In the genomic region with DNA sequence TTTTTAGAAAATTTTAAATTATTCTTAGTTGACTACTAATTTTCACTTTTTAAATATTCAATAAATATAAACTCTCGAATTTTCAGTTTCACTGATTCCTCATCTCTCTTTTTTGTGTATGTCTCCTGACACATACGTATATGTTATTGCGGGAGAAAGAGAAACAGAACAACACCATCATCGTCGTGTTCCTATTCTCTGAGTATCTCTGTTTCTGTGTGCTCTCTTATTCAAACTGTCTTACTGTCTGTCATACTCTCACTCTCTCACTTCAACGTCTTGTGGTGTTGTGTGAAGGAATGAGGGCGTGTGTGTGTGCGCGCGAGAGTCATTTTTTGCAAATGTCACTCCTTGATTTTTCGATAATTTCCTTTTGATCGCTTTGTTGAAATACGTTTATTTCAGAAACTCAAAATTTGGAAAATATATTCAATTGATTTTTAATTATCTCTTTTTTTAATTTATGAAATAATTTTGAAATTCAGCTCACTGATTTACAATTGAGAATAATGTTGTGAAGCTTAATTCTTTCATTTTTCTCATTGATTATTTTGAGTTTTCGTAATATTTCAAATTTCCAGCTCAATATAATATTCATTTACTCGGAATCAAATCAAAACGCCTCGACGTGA, we compare ENCODE assay signal across 7 worm cellular contexts.
A peak's percentile ranks its signal among the peaks of the same experiment; 100 is the strongest.
TF ChIP-seq lines count a peak whose summit lies in the region.

A gene (plus strand): TSS at position 582 of the 632 bp plus-strand sequence.

TF ChIP-seq in whole organism, L1 larva, 84 proteins besides CTCF, POLR2A, EP300 and RAD21 (continued from another document and continues in another):
- TF ChIP-seq lir-3 (tag; optimal IDR thresholded peaks at IDR 0.05; lab: Kevin White, UChicago; ENCODE audit: poor library complexity) = peak; percentile 49
- no peak for TF ChIP-seq Y116A8C.19 (tag; optimal IDR thresholded peaks at IDR 0.05; lab: Kevin White, UChicago; ENCODE audit: borderline replicate concordance)
- peak; percentile 66 to 74 for TF ChIP-seq efl-1 (optimal IDR thresholded peaks at IDR 0.05; lab: Kevin White, UChicago)
- TF ChIP-seq efl-1 (GFP tag; optimal IDR thresholded peaks at IDR 0.05 in 1 of 2; lab: Kevin White, UChicago) = peak; percentile 53 to 90
- peak; percentile 42 for TF ChIP-seq tbx-2 (tag; optimal IDR thresholded peaks at IDR 0.05; lab: Kevin White, UChicago)
- TF ChIP-seq alr-1 (tag; optimal IDR thresholded peaks at IDR 0.05; lab: Kevin White, UChicago; ENCODE audit: borderline replicate concordance) = no peak
- TF ChIP-seq F16B12.6 (tag; optimal IDR thresholded peaks at IDR 0.05; lab: Kevin White, UChicago) = no peak
- no peak for TF ChIP-seq hlh-17 (GFP tag; optimal IDR thresholded peaks at IDR 0.05; lab: Kevin White, UChicago; ENCODE audit: borderline replicate concordance)
- peak; percentile 86 for TF ChIP-seq blmp-1 (tag; optimal IDR thresholded peaks at IDR 0.05; lab: Kevin White, UChicago)
- no peak for TF ChIP-seq lin-15B (tag; optimal IDR thresholded peaks at IDR 0.05; lab: Kevin White, UChicago)
- TF ChIP-seq unc-130 (tag; optimal IDR thresholded peaks at IDR 0.05; lab: Kevin White, UChicago) = no peak
- TF ChIP-seq ama-1 (optimal IDR thresholded peaks at IDR 0.05; lab: Kevin White, UChicago) = no peak
- peak; percentile 58 for TF ChIP-seq swsn-7 (tag; optimal IDR thresholded peaks at IDR 0.05; lab: Kevin White, UChicago)
- no peak for TF ChIP-seq ceh-63 (GFP tag; optimal IDR thresholded peaks at IDR 0.05; lab: Kevin White, UChicago)
- TF ChIP-seq C34B4.2 (tag; optimal IDR thresholded peaks at IDR 0.05; lab: Kevin White, UChicago) = no peak
- no peak for TF ChIP-seq ceh-88 (GFP tag; IDR thresholded peaks at IDR 0.05; lab: Robert Waterston, UW)
- peak; percentile 65 for TF ChIP-seq rnt-1 (tag; optimal IDR thresholded peaks at IDR 0.05; lab: Kevin White, UChicago)

TF ChIP-seq in whole organism, L2 larva, 48 proteins besides CTCF, POLR2A, EP300 and RAD21 (continued from another document and continues in another):
- TF ChIP-seq peb-1 (tag; optimal IDR thresholded peaks at IDR 0.05; lab: Kevin White, UChicago) (no peak), lin-13 (GFP tag; optimal IDR thresholded peaks at IDR 0.05; lab: Kevin White, UChicago) (peak; percentile 57), ztf-1 (GFP tag; conservative IDR thresholded peaks at IDR 0.05; lab: Robert Waterston, UW) (no peak), C34F6.9 (tag; optimal IDR thresholded peaks at IDR 0.05; lab: Kevin White, UChicago) (peak; percentile 90), nhr-237 (tag; optimal IDR thresholded peaks at IDR 0.05; lab: Kevin White, UChicago) (no peak), fos-1 (tag; optimal IDR thresholded peaks at IDR 0.05; lab: Kevin White, UChicago) (peak; percentile 90), sem-4 (tag; optimal IDR thresholded peaks at IDR 0.05; lab: Kevin White, UChicago) (peak; percentile 44), nhr-12 (tag; optimal IDR thresholded peaks at IDR 0.05; lab: Kevin White, UChicago) (no peak), nhr-23 (tag; optimal IDR thresholded peaks at IDR 0.05; lab: Kevin White, UChicago) (no peak), R02D3.7 (tag; optimal IDR thresholded peaks at IDR 0.05; lab: Kevin White, UChicago) (no peak), zag-1 (tag; optimal IDR thresholded peaks at IDR 0.05; lab: Kevin White, UChicago) (no peak), lsy-2 (tag; optimal IDR thresholded peaks at IDR 0.05; lab: Kevin White, UChicago) (peak in 1 of 2 experiments; percentile 78), crh-2 (tag; optimal IDR thresholded peaks at IDR 0.05; lab: Kevin White, UChicago) (peak; percentile 84), Y55F3AM.14 (GFP tag; optimal IDR thresholded peaks at IDR 0.05; lab: Kevin White, UChicago) (no peak), elt-3 (tag; optimal IDR thresholded peaks at IDR 0.05; lab: Kevin White, UChicago) (no peak), ztf-4 (tag; optimal IDR thresholded peaks at IDR 0.05; lab: Kevin White, UChicago) (no peak), nhr-129 (tag; optimal IDR thresholded peaks at IDR 0.05; lab: Kevin White, UChicago) (peak; percentile 89), mbf-1 (tag; optimal IDR thresholded peaks at IDR 0.05; lab: Kevin White, UChicago) (no peak)

TF ChIP-seq in whole organism, L3 larva, 47 proteins besides CTCF, POLR2A, EP300 and RAD21 (continued from another document and continues in another):
- TF ChIP-seq nhr-76 (tag; optimal IDR thresholded peaks at IDR 0.05; lab: Kevin White, UChicago) (no peak), snpc-4 (tag; optimal IDR thresholded peaks at IDR 0.05; lab: Kevin White, UChicago) (peak; percentile 56), fos-1 (tag; optimal IDR thresholded peaks at IDR 0.05; lab: Kevin White, UChicago) (no peak), ztf-4 (tag; optimal IDR thresholded peaks at IDR 0.05; lab: Kevin White, UChicago) (peak; percentile 1), aly-2 (tag; optimal IDR thresholded peaks at IDR 0.05; lab: Kevin White, UChicago) (no peak), nhr-43 (tag; optimal IDR thresholded peaks at IDR 0.05; lab: Kevin White, UChicago; ENCODE audit: poor library complexity, severe bottlenecking) (peak; percentile 42), nhr-23 (tag; optimal IDR thresholded peaks at IDR 0.05; lab: Kevin White, UChicago) (peak; percentile 79), daf-12 (tag; optimal IDR thresholded peaks at IDR 0.05; lab: Kevin White, UChicago) (no peak), ceh-9 (tag; optimal IDR thresholded peaks at IDR 0.05; lab: Kevin White, UChicago) (no peak), lsy-12 (tag; optimal IDR thresholded peaks at IDR 0.05; lab: Kevin White, UChicago) (no peak), nhr-25 (tag; optimal IDR thresholded peaks at IDR 0.05; lab: Kevin White, UChicago) (peak; percentile 75), nhr-237 (tag; optimal IDR thresholded peaks at IDR 0.05; lab: Kevin White, UChicago) (no peak), hmg-11 (tag; optimal IDR thresholded peaks at IDR 0.05; lab: Kevin White, UChicago) (peak; percentile 88), fkh-2 (tag; optimal IDR thresholded peaks at IDR 0.05; lab: Kevin White, UChicago) (no peak), mdl-1 (tag; optimal IDR thresholded peaks at IDR 0.05; lab: Kevin White, UChicago) (no peak), ZK546.5 (tag; optimal IDR thresholded peaks at IDR 0.05; lab: Kevin White, UChicago) (no peak), nhr-11 (tag; optimal IDR thresholded peaks at IDR 0.05; lab: Kevin White, UChicago) (peak; percentile 16), unc-39 (tag; optimal IDR thresholded peaks at IDR 0.05; lab: Kevin White, UChicago) (no peak), mml-1 (tag; optimal IDR thresholded peaks at IDR 0.05; lab: Kevin White, UChicago) (no peak)

TF ChIP-seq in whole organism, L4 larva, 104 proteins besides CTCF, POLR2A, EP300 and RAD21 (continued from another document and continues in another):
- TF ChIP-seq mdl-1 (tag; optimal IDR thresholded peaks at IDR 0.05; lab: Kevin White, UChicago) (peak; percentile 9 to 83), ztf-7 (tag; optimal IDR thresholded peaks at IDR 0.05; lab: Kevin White, UChicago) (peak; percentile 15), lsy-2 (tag; optimal IDR thresholded peaks at IDR 0.05; lab: Kevin White, UChicago) (peak; percentile 43 to 82), ceh-28 (tag; optimal IDR thresholded peaks at IDR 0.05; lab: Kevin White, UChicago) (no peak), pha-4 (GFP tag; IDR thresholded peaks at IDR 0.05; lab: Robert Waterston, UW) (no peak), pha-4 (tag; optimal IDR thresholded peaks at IDR 0.05; lab: Kevin White, UChicago) (peak; percentile 65), fkh-10 (GFP tag; optimal IDR thresholded peaks at IDR 0.05; lab: Kevin White, UChicago) (peak; percentile 1), Y48G9A.11 (GFP tag; IDR thresholded peaks at IDR 0.05; lab: Robert Waterston, UW) (no peak), egl-43 (GFP tag; IDR thresholded peaks at IDR 0.05; lab: Robert Waterston, UW) (no peak), aly-2 (tag; optimal IDR thresholded peaks at IDR 0.05; lab: Kevin White, UChicago) (no peak), nhr-102 (tag; optimal IDR thresholded peaks at IDR 0.05; lab: Kevin White, UChicago) (peak; percentile 20), hmg-1.1 (GFP tag; IDR thresholded peaks at IDR 0.05; lab: Robert Waterston, UW) (peak; percentile 81), nhr-28 (tag; optimal IDR thresholded peaks at IDR 0.05; lab: Kevin White, UChicago) (peak; percentile 84), dmd-6 (GFP tag; IDR thresholded peaks at IDR 0.05; lab: Robert Waterston, UW) (peak; percentile 62), hlh-30 (tag; optimal IDR thresholded peaks at IDR 0.05; lab: Kevin White, UChicago; ENCODE audit: insufficient read depth) (peak; percentile 97), jun-1 (tag; optimal IDR thresholded peaks at IDR 0.05; lab: Kevin White, UChicago) (no peak), daf-16 (GFP tag; optimal IDR thresholded peaks at IDR 0.05; lab: Kevin White, UChicago) (peak in 1 of 2 experiments; percentile 79), daf-16 (tag; optimal IDR thresholded peaks at IDR 0.05; lab: Kevin White, UChicago) (peak; percentile 80), fos-1 (tag; optimal IDR thresholded peaks at IDR 0.05; lab: Kevin White, UChicago) (no peak)

TF ChIP-seq in whole organism, late embryonic, 69 proteins besides CTCF, POLR2A, EP300 and RAD21 (continued from another document):
- TF ChIP-seq pax-1 (tag; optimal IDR thresholded peaks at IDR 0.05; lab: Kevin White, UChicago) (no peak), hlh-15 (tag; optimal IDR thresholded peaks at IDR 0.05; lab: Kevin White, UChicago) (no peak), tbx-7 (tag; optimal IDR thresholded peaks at IDR 0.05; lab: Kevin White, UChicago) (no peak), pha-4 (tag; optimal IDR thresholded peaks at IDR 0.05; lab: Kevin White, UChicago) (no peak), tbx-2 (tag; optimal IDR thresholded peaks at IDR 0.05; lab: Kevin White, UChicago) (peak; percentile 53), unc-55 (GFP tag; optimal IDR thresholded peaks at IDR 0.05; lab: Kevin White, UChicago) (peak; percentile 38), K09A11.1 (tag; optimal IDR thresholded peaks at IDR 0.05; lab: Kevin White, UChicago; ENCODE audit: insufficient read depth) (no peak), mec-3 (tag; optimal IDR thresholded peaks at IDR 0.05; lab: Kevin White, UChicago; ENCODE audit: borderline replicate concordance) (no peak), hlh-30 (tag; optimal IDR thresholded peaks at IDR 0.05; lab: Kevin White, UChicago; ENCODE audit: insufficient read depth) (peak; percentile 79), ref-2 (tag; optimal IDR thresholded peaks at IDR 0.05; lab: Kevin White, UChicago) (no peak), C08G9.2 (tag; optimal IDR thresholded peaks at IDR 0.05; lab: Kevin White, UChicago) (no peak)

TF ChIP-seq in whole organism, mixed stage, embryonic, 35 proteins besides CTCF, POLR2A, EP300 and RAD21 (continued from another document):
- no peak for TF ChIP-seq unc-39 (tag; optimal IDR thresholded peaks at IDR 0.05; lab: Kevin White, UChicago)
TF ChIP-seq in whole organism, mixed stage, embryonic: peak in this region for 4.

TF ChIP-seq in whole organism, young adult, 124 proteins besides CTCF, POLR2A, EP300 and RAD21 (continued from another document and continues in another):
- TF ChIP-seq ekl-4 (GFP tag; IDR thresholded peaks at IDR 0.05; lab: Robert Waterston, UW) (no peak), nhr-27 (tag; optimal IDR thresholded peaks at IDR 0.05; lab: Kevin White, UChicago) (no peak), B0261.1 (tag; optimal IDR thresholded peaks at IDR 0.05; lab: Kevin White, UChicago) (no peak), egrh-3 (GFP tag; IDR thresholded peaks at IDR 0.05; lab: Robert Waterston, UW) (no peak), K12H6.12 (tag; optimal IDR thresholded peaks at IDR 0.05; lab: Kevin White, UChicago) (peak; percentile 56), B0035.1 (tag; optimal IDR thresholded peaks at IDR 0.05; lab: Kevin White, UChicago) (no peak), mel-28 (tag; optimal IDR thresholded peaks at IDR 0.05; lab: Kevin White, UChicago; ENCODE audit: borderline replicate concordance) (no peak), attf-6 (GFP tag; IDR thresholded peaks at IDR 0.05; lab: Robert Waterston, UW) (no peak), bed-1 (GFP tag; IDR thresholded peaks at IDR 0.05; lab: Robert Waterston, UW) (no peak), nhr-179 (tag; optimal IDR thresholded peaks at IDR 0.05; lab: Kevin White, UChicago) (no peak), sea-2 (GFP tag; IDR thresholded peaks at IDR 0.05; lab: Robert Waterston, UW) (no peak), unc-62 (GFP tag; optimal IDR thresholded peaks at IDR 0.05; lab: Kevin White, UChicago) (no peak), somi-1 (GFP tag; optimal IDR thresholded peaks at IDR 0.05; lab: Kevin White, UChicago) (no peak), ztf-22 (GFP tag; optimal IDR thresholded peaks at IDR 0.05; lab: Kevin White, UChicago) (no peak), lin-54 (GFP tag; optimal IDR thresholded peaks at IDR 0.05; lab: Kevin White, UChicago) (peak; percentile 36), zim-3 (tag; optimal IDR thresholded peaks at IDR 0.05; lab: Kevin White, UChicago) (no peak), dox-1 (GFP tag; IDR thresholded peaks at IDR 0.05; lab: Robert Waterston, UW) (peak; percentile 60; the same call in 1 of the 2 replicates), rec-8 (tag; optimal IDR thresholded peaks at IDR 0.05; lab: Kevin White, UChicago) (no peak), ets-4 (GFP tag; optimal IDR thresholded peaks at IDR 0.05; lab: Kevin White, UChicago) (no peak), athp-1 (tag; optimal IDR thresholded peaks at IDR 0.05; lab: Kevin White, UChicago) (no peak), atf-7 (tag; optimal IDR thresholded peaks at IDR 0.05; lab: Kevin White, UChicago) (no peak), F57A8.1 (GFP tag; optimal IDR thresholded peaks at IDR 0.05; lab: Kevin White, UChicago) (no peak), ama-1 (optimal IDR thresholded peaks at IDR 0.05; lab: Kevin White, UChicago) (no peak), ama-1 (GFP tag; optimal IDR thresholded peaks at IDR 0.05; lab: Kevin White, UChicago) (no peak), F10E7.11 (tag; optimal IDR thresholded peaks at IDR 0.05; lab: Kevin White, UChicago) (no peak), hlh-12 (tag; optimal IDR thresholded peaks at IDR 0.05; lab: Kevin White, UChicago) (no peak), Y95B8A.8 (GFP tag; IDR thresholded peaks at IDR 0.05; lab: Robert Waterston, UW) (no peak), hsf-1 (GFP tag; IDR thresholded peaks at IDR 0.05; lab: Robert Waterston, UW) (no peak), madf-10 (tag; optimal IDR thresholded peaks at IDR 0.05; lab: Kevin White, UChicago) (peak; percentile 39), bed-2 (GFP tag; IDR thresholded peaks at IDR 0.05; lab: Robert Waterston, UW) (no peak), D2030.7 (GFP tag; IDR thresholded peaks at IDR 0.05; lab: Robert Waterston, UW) (no peak), hmg-20 (GFP tag; IDR thresholded peaks at IDR 0.05; lab: Robert Waterston, UW) (no peak), nhr-90 (tag; optimal IDR thresholded peaks at IDR 0.05; lab: Kevin White, UChicago) (no peak), B0336.3 (GFP tag; IDR thresholded peaks at IDR 0.05; lab: Robert Waterston, UW) (peak; percentile 43; the same call in 1 of the 2 replicates), hmg-1.2 (GFP tag; IDR thresholded peaks at IDR 0.05; lab: Robert Waterston, UW) (peak; percentile 86; the same call in 1 of the 2 replicates), F39B2.1 (GFP tag; IDR thresholded peaks at IDR 0.05; lab: Robert Waterston, UW) (no peak), ceh-27 (GFP tag; optimal IDR thresholded peaks at IDR 0.05; lab: Kevin White, UChicago) (peak; percentile 66), hrde-1 (tag; optimal IDR thresholded peaks at IDR 0.05; lab: Kevin White, UChicago; ENCODE audit: borderline replicate concordance) (no peak), egl-18 (GFP tag; IDR thresholded peaks at IDR 0.05; lab: Robert Waterston, UW) (no peak), tbp1 (GFP tag; optimal IDR thresholded peaks at IDR 0.05; lab: Kevin White, UChicago) (peak; percentile 32), aptf-2 (GFP tag; conservative IDR thresholded peaks at IDR 0.05; lab: Robert Waterston, UW) (no peak), madf-6 (GFP tag; IDR thresholded peaks at IDR 0.05; lab: Robert Waterston, UW) (0 out of 2 replicates have a peak, but pooled peaks have one; percentile 16), ztf-26 (tag; optimal IDR thresholded peaks at IDR 0.05; lab: Kevin White, UChicago) (peak; percentile 38), sptf-2 (GFP tag; optimal IDR thresholded peaks at IDR 0.05; lab: Kevin White, UChicago) (no peak), snpc-3.4 (tag; optimal IDR thresholded peaks at IDR 0.05; lab: Kevin White, UChicago) (no peak), ceh-40 (GFP tag; IDR thresholded peaks at IDR 0.05; lab: Robert Waterston, UW) (no peak), let-607 (tag; optimal IDR thresholded peaks at IDR 0.05; lab: Kevin White, UChicago) (peak in 1 of 2 experiments; percentile 14), rcor-1 (GFP tag; IDR thresholded peaks at IDR 0.05; lab: Robert Waterston, UW) (no peak), hlh-26 (GFP tag; conservative IDR thresholded peaks at IDR 0.05; lab: Robert Waterston, UW) (no peak)
